Worm (Caenorhabditis elegans): ENCODE results near the gene K05G3.1.

DNA sequence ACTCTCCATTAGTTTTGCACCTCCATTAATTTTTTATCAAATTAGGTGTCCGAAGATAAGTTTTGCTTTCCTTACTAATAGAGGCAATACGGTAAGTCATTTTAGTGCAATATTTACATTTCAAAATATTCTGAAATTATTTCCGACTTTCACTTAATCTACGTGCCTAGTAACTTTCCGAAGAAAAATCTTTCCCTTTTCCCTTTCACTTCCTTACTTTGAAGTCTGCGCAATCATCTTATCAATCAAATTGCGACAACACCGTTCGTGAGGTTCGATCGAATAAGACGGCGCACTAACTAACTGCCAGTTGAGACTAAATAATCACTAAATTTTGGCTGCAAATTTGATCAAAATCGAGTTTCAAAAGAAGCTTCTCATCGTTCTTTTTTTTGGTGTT is 32.7 kb downstream of the K05G3.1 start:
- no peak for TF ChIP-seq tbx-37 (GFP tag; conservative IDR thresholded peaks at IDR 0.05)
- no peak for TF ChIP-seq ama-1 (optimal IDR thresholded peaks at IDR 0.05)

All from whole organism, early embryonic.